Fruit fly (Drosophila melanogaster) whole organism, embryonic: ENCODE results near the gene raptor.

ENCODE experiments used
- Abd-B ChIP-seq: fragments of 200-800 bp; sonication (Bioruptor generic); optimal IDR thresholded peaks from 2 replicates; lab custom pipeline; 2018; ENCODE audit warnings: missing biosample characterization, mild to moderate bottlenecking, missing genetic modification characterization, moderate library complexity
- CG10959 ChIP-seq: fragments of 200-800 bp; sonication (Bioruptor generic); IDR thresholded peaks from 2 replicates; pipeline ENCODE4 v1.3.6; 2022; ENCODE audit warnings: missing biosample characterization, missing genetic modification characterization
- CG12104 ChIP-seq: fragments of 200-800 bp; sonication (Bioruptor generic); optimal IDR thresholded peaks from 3 replicates; lab custom pipeline; 2016; ENCODE audit warnings: missing biosample characterization, missing genetic modification characterization
- CG12219 ChIP-seq: fragments of 200-800 bp; sonication (Bioruptor generic); optimal IDR thresholded peaks from 3 replicates; lab custom pipeline; 2018; ENCODE audit warnings: missing biosample characterization, mild to moderate bottlenecking, missing genetic modification characterization
- CG12391 ChIP-seq: fragments of 200-800 bp; sonication (Bioruptor generic); optimal IDR thresholded peaks from 3 replicates; lab custom pipeline; 2018; ENCODE audit warnings: missing biosample characterization, mild to moderate bottlenecking, missing genetic modification characterization, moderate library complexity
- CG13424 ChIP-seq: fragments of 200-800 bp; sonication (Bioruptor generic); optimal IDR thresholded peaks from 2 replicates; lab custom pipeline; 2019; ENCODE audit warnings: missing biosample characterization, mild to moderate bottlenecking, missing genetic modification characterization, moderate library complexity
- CG14014 ChIP-seq: fragments of 200-800 bp; sonication (Bioruptor generic); IDR thresholded peaks from 2 replicates; pipeline ENCODE4 v1.3.6; 2022; ENCODE audit warnings: missing biosample characterization, missing genetic modification characterization
- CG15011 ChIP-seq: fragments of 200-800 bp; sonication (Bioruptor generic); optimal IDR thresholded peaks from 3 replicates; lab custom pipeline; 2018; ENCODE audit warnings: missing biosample characterization, mild to moderate bottlenecking, missing genetic modification characterization
- CG15073 ChIP-seq: fragments of 200-800 bp; sonication (Bioruptor generic); optimal IDR thresholded peaks from 2 replicates; lab custom pipeline; 2016; ENCODE audit warnings: missing biosample characterization, missing genetic modification characterization
- CG15514 ChIP-seq: fragments of 200-800 bp; sonication (Bioruptor generic); optimal IDR thresholded peaks from 3 replicates; lab custom pipeline; 2017; ENCODE audit warnings: missing biosample characterization, missing genetic modification characterization, mild to moderate bottlenecking, moderate library complexity, missing genetic modification reagents
- CG15601 ChIP-seq: fragments of 200-800 bp; sonication (Bioruptor generic); optimal IDR thresholded peaks from 3 replicates; lab custom pipeline; 2019; ENCODE audit warnings: missing biosample characterization, mild to moderate bottlenecking, missing genetic modification characterization, moderate library complexity
- CG16779 ChIP-seq: fragments of 200-800 bp; sonication (Bioruptor generic); IDR thresholded peaks from 2 replicates; pipeline ENCODE4 v1.3.6; 2022; ENCODE audit warnings: missing biosample characterization, missing genetic modification characterization
- CG18011 ChIP-seq: fragments of 200-800 bp; sonication (Bioruptor generic); optimal IDR thresholded peaks from 2 replicates; lab custom pipeline; 2017; ENCODE audit warnings: missing biosample characterization, missing genetic modification characterization, mild to moderate bottlenecking, moderate library complexity, missing genotype
- CG18476 ChIP-seq: fragments of 200-800 bp; sonication (Bioruptor generic); optimal IDR thresholded peaks from 2 replicates; lab custom pipeline; 2016; ENCODE audit warnings: missing biosample characterization, mild to moderate bottlenecking, missing genetic modification characterization
- CG18619 ChIP-seq: fragments of 200-800 bp; sonication (Bioruptor generic); optimal IDR thresholded peaks from 3 replicates; lab custom pipeline; 2017; ENCODE audit warnings: missing biosample characterization, mild to moderate bottlenecking, missing genetic modification characterization
- CG2678 ChIP-seq: fragments of 200-800 bp; sonication (Bioruptor generic); optimal IDR thresholded peaks from 3 replicates; lab custom pipeline; 2019; ENCODE audit warnings: missing biosample characterization, mild to moderate bottlenecking, missing genetic modification characterization, moderate library complexity
- CG4424 ChIP-seq: fragments of 200-800 bp; sonication (Bioruptor generic); optimal IDR thresholded peaks from 3 replicates; lab custom pipeline; 2016; ENCODE audit warnings: missing biosample characterization, missing genetic modification characterization
- CG4707 ChIP-seq: fragments of 200-800 bp; sonication (Bioruptor generic); optimal IDR thresholded peaks from 2 replicates; lab custom pipeline; 2018; ENCODE audit warnings: missing biosample characterization, mild to moderate bottlenecking, missing genetic modification characterization, moderate library complexity
- CG6683 ChIP-seq: fragments of 200-800 bp; sonication (Bioruptor generic); optimal IDR thresholded peaks from 2 replicates; lab custom pipeline; 2017; ENCODE audit warnings: missing biosample characterization, mild to moderate bottlenecking, missing genetic modification characterization, missing genetic modification reagents
- CG7372 ChIP-seq: fragments of 200-800 bp; sonication (Bioruptor generic); IDR thresholded peaks from 2 replicates; pipeline ENCODE4 v1.3.6; 2022; ENCODE audit warnings: missing biosample characterization, missing genetic modification characterization
- CG8924 ChIP-seq: fragments of 200-800 bp; optimal IDR thresholded peaks from 3 replicates; lab custom pipeline; 2019; ENCODE audit warnings: missing biosample characterization, mild to moderate bottlenecking, missing genetic modification characterization, moderate library complexity
- CG9876 ChIP-seq: fragments of 200-800 bp; sonication (Bioruptor generic); optimal IDR thresholded peaks from 2 replicates; lab custom pipeline; 2016; ENCODE audit warnings: missing biosample characterization, missing genetic modification characterization
- CoRest ChIP-seq: fragments of 200-800 bp; sonication (Bioruptor generic); optimal IDR thresholded peaks from 3 replicates; lab custom pipeline; 2018; ENCODE audit warnings: missing biosample characterization, mild to moderate bottlenecking, missing genetic modification characterization, moderate library complexity
- D19A ChIP-seq: fragments of 200-800 bp; optimal IDR thresholded peaks from 3 replicates; lab custom pipeline; 2019; ENCODE audit warnings: missing biosample characterization, mild to moderate bottlenecking, missing genetic modification characterization, moderate library complexity
- Dek ChIP-seq: fragments of 200-800 bp; sonication (Bioruptor generic); optimal IDR thresholded peaks from 3 replicates; lab custom pipeline; 2019; ENCODE audit warnings: missing biosample characterization, mild to moderate bottlenecking, missing genetic modification characterization, moderate library complexity
- Dfd ChIP-seq, 2 experiments: fragments of >200 bp; optimal IDR thresholded peaks; 2 replicates each; lab custom pipeline; 2017; ENCODE audit warnings: missing biosample characterization in 2 of 2, missing genetic modification characterization in 2 of 2
- Drgx ChIP-seq: fragments of 200-800 bp; sonication (Bioruptor generic); IDR thresholded peaks from 2 replicates; pipeline ENCODE4 v1.3.6; 2022; ENCODE audit warnings: missing biosample characterization, missing genetic modification characterization
- Fer1 ChIP-seq: fragments of 200-800 bp; sonication (Bioruptor generic); optimal IDR thresholded peaks from 2 replicates; lab custom pipeline; 2017; ENCODE audit warnings: missing biosample characterization, mild to moderate bottlenecking, missing genetic modification characterization
- HLH3B ChIP-seq: fragments of 200-800 bp; sonication (Bioruptor generic); IDR thresholded peaks from 2 replicates; pipeline ENCODE4 v1.3.6; 2022; ENCODE audit warnings: missing biosample characterization, missing genetic modification characterization
- HLH54F ChIP-seq: fragments of 200-800 bp; sonication (Bioruptor generic); optimal IDR thresholded peaks from 3 replicates; lab custom pipeline; 2016; ENCODE audit warnings: missing biosample characterization, missing genetic modification characterization
- HmgD ChIP-seq: fragments of 200-800 bp; sonication (Bioruptor generic); optimal IDR thresholded peaks from 3 replicates; lab custom pipeline; 2016; ENCODE audit warnings: missing biosample characterization, missing genetic modification characterization
- Mrtf ChIP-seq: fragments of 200-800 bp; sonication (Bioruptor generic); IDR thresholded peaks from 3 replicates; pipeline ENCODE4 v1.3.6; 2022; ENCODE audit warnings: missing biosample characterization, missing genetic modification characterization
- Sox102F ChIP-seq: fragments of 200-800 bp; sonication (Bioruptor generic); optimal IDR thresholded peaks from 2 replicates; lab custom pipeline; 2018; ENCODE audit warnings: missing biosample characterization, mild to moderate bottlenecking, missing genetic modification characterization, moderate library complexity
- aop ChIP-seq: fragments of 200-800 bp; sonication (Bioruptor generic); IDR thresholded peaks from 2 replicates; pipeline ENCODE4 v1.3.6; 2022; ENCODE audit warnings: missing biosample characterization, missing genetic modification characterization
- bab2 ChIP-seq: fragments of 200-800 bp; sonication (Bioruptor generic); optimal IDR thresholded peaks from 2 replicates; lab custom pipeline; 2016; ENCODE audit warnings: missing biosample characterization, missing genetic modification characterization
- bcd ChIP-seq: fragments of 200-800 bp; sonication (Bioruptor generic); optimal IDR thresholded peaks from 2 replicates; lab custom pipeline; 2017; ENCODE audit warnings: missing biosample characterization, mild to moderate bottlenecking, missing genetic modification characterization
- caup ChIP-seq: fragments of 200-800 bp; sonication (Bioruptor generic); optimal IDR thresholded peaks from 3 replicates; lab custom pipeline; 2017; ENCODE audit warnings: missing biosample characterization, mild to moderate bottlenecking, missing genetic modification characterization, moderate library complexity; ENCODE audit not compliant: severe bottlenecking
- dm ChIP-seq: fragments of 200-800 bp; sonication (Bioruptor generic); optimal IDR thresholded peaks from 3 replicates; lab custom pipeline; 2016; ENCODE audit warnings: missing biosample characterization, missing genetic modification characterization
- hth ChIP-seq: fragments of >200 bp; optimal IDR thresholded peaks from 2 replicates; lab custom pipeline; 2017; ENCODE audit warnings: inconsistent platforms
- ind ChIP-seq: fragments of 200-800 bp; sonication (Bioruptor generic); optimal IDR thresholded peaks from 3 replicates; lab custom pipeline; 2016; ENCODE audit warnings: missing biosample characterization, missing genetic modification characterization
- insv ChIP-seq, 2 experiments: fragments of 200-800 bp; sonication (Bioruptor generic); optimal IDR thresholded peaks; 3 replicates each; lab custom pipeline; 2016 to 2018; ENCODE audit warnings: missing biosample characterization in 2 of 2, missing genetic modification characterization in 2 of 2
- knrl ChIP-seq: fragments of 200-800 bp; sonication (Bioruptor generic); IDR thresholded peaks from 3 replicates; pipeline ENCODE4 v1.3.6; 2022; ENCODE audit warnings: missing biosample characterization, missing genetic modification characterization; ENCODE audit not compliant: partially characterized antibody
- lab ChIP-seq: fragments of 200-800 bp; sonication (Bioruptor generic); optimal IDR thresholded peaks from 3 replicates; lab custom pipeline; 2017; ENCODE audit warnings: missing biosample characterization, missing genetic modification characterization, mild to moderate bottlenecking, moderate library complexity, missing genetic modification reagents
- prd ChIP-seq, 3 experiments: fragments of >200 bp in 2 of 3; fragments of 200-800 bp in 1 of 3; sonication (Bioruptor generic) in 1 of 3; optimal IDR thresholded peaks in 2 of 3; IDR thresholded peaks in 1 of 3; 2 replicates in 2 of 3; 3 replicates in 1 of 3; pipeline versions ENCODE4 v1.3.6 to Lab custom; 2017 to 2022; ENCODE audit warnings: missing biosample characterization in 1 of 3, missing genetic modification characterization in 1 of 3
- sens-2 ChIP-seq: fragments of 200-800 bp; sonication (Bioruptor generic); IDR thresholded peaks from 2 replicates; pipeline ENCODE4 v1.3.6; 2022; ENCODE audit warnings: missing biosample characterization, missing genetic modification characterization
- sim ChIP-seq: fragments of 200-800 bp; sonication (Bioruptor generic); IDR thresholded peaks from 2 replicates; pipeline ENCODE4 v1.3.6; 2022; ENCODE audit warnings: missing biosample characterization, missing genetic modification characterization
- sisA ChIP-seq: fragments of 200-800 bp; sonication (Bioruptor generic); IDR thresholded peaks from 2 replicates; pipeline ENCODE4 v1.3.6; 2022; ENCODE audit warnings: missing biosample characterization, missing genetic modification characterization
- sob ChIP-seq: fragments of 200-800 bp; sonication (Bioruptor generic); IDR thresholded peaks from 2 replicates; pipeline ENCODE4 v1.3.6; 2022; ENCODE audit warnings: missing biosample characterization, missing genetic modification characterization
- z ChIP-seq: fragments of 200-800 bp; sonication (Bioruptor generic); IDR thresholded peaks from 3 replicates; pipeline ENCODE4 v1.3.6; 2022; ENCODE audit warnings: missing biosample characterization, missing genetic modification characterization

The raptor gene

dm6 chrX:6067281-6068008, 22.6 kb downstream of the raptor start, which contains the start of gene CG5928:
TSS of gene CG5928 (plus strand) at chrX:6067958.
- TF ChIP-seq Fer1 (GFP tag; lab: Kevin White, UChicago) = peak; percentile 48
- no peak for TF ChIP-seq HmgD (GFP tag; lab: Kevin White, UChicago)
- peak; percentile 20 for TF ChIP-seq Dek (tag; lab: Kevin White, UChicago)
- TF ChIP-seq CG9876 (GFP tag; lab: Kevin White, UChicago) = no peak
- TF ChIP-seq sisA = peak; percentile 61
- TF ChIP-seq CG12391 (tag; lab: Kevin White, UChicago) = peak; percentile 29
- TF ChIP-seq CG18011 (GFP tag; lab: Kevin White, UChicago) = no peak
- no peak for TF ChIP-seq CG16779 (GFP tag; lab: Robert Waterston, UW)
- no peak for TF ChIP-seq Mrtf (GFP tag; lab: Robert Waterston, UW)
- peak; percentile 50; the same call in 1 of the 2 replicates for TF ChIP-seq HLH3B
- no peak for TF ChIP-seq insv (GFP tag; optimal IDR thresholded peaks at IDR 0.05; lab: Kevin White, UChicago)
- no peak for TF ChIP-seq hth (lab: Kevin White, UChicago)
- no peak for TF ChIP-seq CG10959 (GFP tag; lab: Robert Waterston, UW)
- no peak for TF ChIP-seq dm
- peak; percentile 25 for TF ChIP-seq CG8924
- no peak for TF ChIP-seq z
- TF ChIP-seq CG15601 (tag; lab: Kevin White, UChicago) = no peak
- TF ChIP-seq D19A = no peak
- no peak for TF ChIP-seq HLH54F
- TF ChIP-seq Sox102F (GFP tag; lab: Kevin White, UChicago) = peak; percentile 48
- TF ChIP-seq sob (GFP tag; lab: Robert Waterston, UW) = peak; percentile 9; the same call in 1 of the 2 replicates
- TF ChIP-seq CG15011 (GFP tag; lab: Kevin White, UChicago) = no peak
- TF ChIP-seq CG14014 (GFP tag; lab: Robert Waterston, UW) = no peak
- no peak for TF ChIP-seq CG15073
- no peak for TF ChIP-seq CG7372
- peak; percentile 38 for TF ChIP-seq bcd (GFP tag; lab: Kevin White, UChicago)
- TF ChIP-seq Drgx (GFP tag; lab: Robert Waterston, UW) = no peak
- TF ChIP-seq aop (GFP tag; lab: Robert Waterston, UW) = no peak
- TF ChIP-seq Abd-B (GFP tag; lab: Kevin White, UChicago) = peak; percentile 51
- no peak for TF ChIP-seq knrl
- no peak for TF ChIP-seq CG15514 (GFP tag; lab: Kevin White, UChicago)
- TF ChIP-seq CG18476 (GFP tag; lab: Kevin White, UChicago) = peak; percentile 13
- TF ChIP-seq sens-2 (GFP tag; lab: Robert Waterston, UW) = no peak
- no peak for TF ChIP-seq CG4707 (GFP tag; lab: Kevin White, UChicago)
- no peak for TF ChIP-seq prd (optimal IDR thresholded peaks at IDR 0.05; lab: Kevin White, UChicago)
- peak; percentile 54; the same call in 1 of the 3 replicates for TF ChIP-seq prd (GFP tag; IDR thresholded peaks at IDR 0.05; lab: Robert Waterston, UW)
- no peak for TF ChIP-seq Dfd (GFP tag; optimal IDR thresholded peaks at IDR 0.05; lab: Kevin White, UChicago)
- peak; percentile 73 for TF ChIP-seq CG2678 (tag; lab: Kevin White, UChicago)
- TF ChIP-seq sim (GFP tag; lab: Robert Waterston, UW) = no peak
- TF ChIP-seq caup = peak; percentile 5
- TF ChIP-seq CG13424 = peak; percentile 58
- no peak for TF ChIP-seq bab2
- peak; percentile 38 for TF ChIP-seq CoRest (tag; lab: Kevin White, UChicago)
- TF ChIP-seq CG4424 (GFP tag; lab: Kevin White, UChicago) = peak; percentile 38
- peak; percentile 45 for TF ChIP-seq lab (GFP tag; lab: Kevin White, UChicago)
- TF ChIP-seq ind (GFP tag; lab: Kevin White, UChicago) = peak; percentile 38
- TF ChIP-seq CG18619 = peak; percentile 32
- TF ChIP-seq CG12219 = no peak
- peak; percentile 10 for TF ChIP-seq CG12104 (GFP tag; lab: Kevin White, UChicago)
- no peak for TF ChIP-seq CG6683 (GFP tag; lab: Kevin White, UChicago)
